Fruit fly (Drosophila melanogaster) whole organism, embryonic: ENCODE measurements around the gene Jhbp1.
A peak's percentile ranks its signal among the peaks of the same experiment; 100 is the strongest.

Experiments used
- Awh ChIP-seq: fragments of 200-800 bp; sonication (Bioruptor generic); IDR thresholded peaks from 2 replicates; pipeline ENCODE4, ENCODE4 v1.3.6; 2022; ENCODE audit warnings: missing biosample characterization, missing genetic modification characterization
- B-H1 ChIP-seq: fragments of 200-800 bp; sonication (Bioruptor generic); IDR thresholded peaks from 3 replicates; pipeline ENCODE4 v1.3.6; 2022; ENCODE audit warnings: missing biosample characterization, missing genetic modification characterization
- CG12104 ChIP-seq: fragments of 200-800 bp; sonication (Bioruptor generic); optimal IDR thresholded peaks from 3 replicates; lab custom pipeline; 2016; ENCODE audit warnings: missing biosample characterization, missing genetic modification characterization
- CG13296 ChIP-seq: fragments of 200-800 bp; sonication (Bioruptor generic); optimal IDR thresholded peaks from 3 replicates; lab custom pipeline; 2018; ENCODE audit warnings: missing biosample characterization, mild to moderate bottlenecking, missing genetic modification characterization
- CG13424 ChIP-seq: fragments of 200-800 bp; sonication (Bioruptor generic); optimal IDR thresholded peaks from 2 replicates; lab custom pipeline; 2019; ENCODE audit warnings: missing biosample characterization, mild to moderate bottlenecking, missing genetic modification characterization, moderate library complexity
- CG15073 ChIP-seq: fragments of 200-800 bp; sonication (Bioruptor generic); optimal IDR thresholded peaks from 2 replicates; lab custom pipeline; 2016; ENCODE audit warnings: missing biosample characterization, missing genetic modification characterization
- CG1529 ChIP-seq: fragments of 200-800 bp; sonication (Bioruptor generic); optimal IDR thresholded peaks from 3 replicates; lab custom pipeline; 2018; ENCODE audit warnings: missing biosample characterization, missing genetic modification characterization
- CG15696 ChIP-seq: fragments of 200-800 bp; sonication (Bioruptor generic); optimal IDR thresholded peaks from 2 replicates; lab custom pipeline; 2019; ENCODE audit warnings: missing biosample characterization, mild to moderate bottlenecking, missing genetic modification characterization, moderate library complexity
- CG17612 ChIP-seq: fragments of 200-800 bp; sonication (Bioruptor generic); IDR thresholded peaks from 2 replicates; pipeline ENCODE4 v1.3.6; 2022; ENCODE audit warnings: missing biosample characterization, missing genetic modification characterization
- CG17802 ChIP-seq: fragments of 200-800 bp; sonication (Bioruptor generic); optimal IDR thresholded peaks from 2 replicates; lab custom pipeline; 2018; ENCODE audit warnings: missing biosample characterization, mild to moderate bottlenecking, missing genetic modification characterization, moderate library complexity
- CG2199 ChIP-seq: fragments of 200-800 bp; sonication (Bioruptor generic); IDR thresholded peaks from 3 replicates; pipeline ENCODE4 v1.3.6; 2022; ENCODE audit warnings: missing biosample characterization, missing genetic modification characterization
- CG30431 ChIP-seq: fragments of 200-800 bp; sonication (Bioruptor generic); optimal IDR thresholded peaks from 2 replicates; lab custom pipeline; 2017; ENCODE audit warnings: missing biosample characterization, missing genetic modification characterization
- CG34376 ChIP-seq: fragments of 200-800 bp; sonication (Bioruptor generic); optimal IDR thresholded peaks from 2 replicates; lab custom pipeline; 2018; ENCODE audit warnings: missing biosample characterization, mild to moderate bottlenecking, missing genetic modification characterization
- CG3726 ChIP-seq: fragments of 200-800 bp; sonication (Bioruptor generic); IDR thresholded peaks from 3 replicates; pipeline ENCODE4, ENCODE4 v1.3.6; 2022; ENCODE audit warnings: missing biosample characterization, missing genetic modification characterization
- CG3847 ChIP-seq: fragments of 200-800 bp; sonication (Bioruptor generic); IDR thresholded peaks from 2 replicates; pipeline ENCODE4 v1.3.6; 2022; ENCODE audit warnings: missing biosample characterization, missing genetic modification characterization
- CG3995 ChIP-seq: fragments of 200-800 bp; sonication (Bioruptor generic); optimal IDR thresholded peaks from 3 replicates; lab custom pipeline; 2016; ENCODE audit warnings: missing biosample characterization, missing genetic modification characterization
- CG6813 ChIP-seq: fragments of 200-800 bp; sonication (Bioruptor generic); optimal IDR thresholded peaks from 2 replicates; lab custom pipeline; 2017; ENCODE audit warnings: missing biosample characterization, missing genetic modification characterization, mild to moderate bottlenecking, moderate library complexity, missing genetic modification reagents
- D19B ChIP-seq: fragments of 200-800 bp; sonication (Bioruptor generic); optimal IDR thresholded peaks from 2 replicates; lab custom pipeline; 2017; ENCODE audit warnings: missing biosample characterization, mild to moderate bottlenecking, missing genetic modification characterization
- Deaf1 ChIP-seq: fragments of 200-800 bp; optimal IDR thresholded peaks from 3 replicates; lab custom pipeline; 2019; ENCODE audit warnings: missing biosample characterization, mild to moderate bottlenecking, missing genetic modification characterization, moderate library complexity
- Drgx ChIP-seq: fragments of 200-800 bp; sonication (Bioruptor generic); IDR thresholded peaks from 2 replicates; pipeline ENCODE4 v1.3.6; 2022; ENCODE audit warnings: missing biosample characterization, missing genetic modification characterization
- Fer2 ChIP-seq: fragments of 200-800 bp; sonication (Bioruptor generic); optimal IDR thresholded peaks from 2 replicates; lab custom pipeline; 2018; ENCODE audit warnings: missing biosample characterization, mild to moderate bottlenecking, missing genetic modification characterization, moderate library complexity
- H15 ChIP-seq: fragments of 200-800 bp; sonication (Bioruptor generic); IDR thresholded peaks from 3 replicates; pipeline ENCODE4 v1.3.6; 2022; ENCODE audit warnings: missing biosample characterization, missing genetic modification characterization
- HHEX ChIP-seq: fragments of 200-800 bp; sonication (Bioruptor generic); optimal IDR thresholded peaks from 3 replicates; lab custom pipeline; 2017; ENCODE audit warnings: missing biosample characterization, mild to moderate bottlenecking, missing genetic modification characterization, missing genetic modification reagents
- NFAT ChIP-seq: fragments of 200-800 bp; sonication (Bioruptor generic); IDR thresholded peaks from 2 replicates; pipeline ENCODE4 v1.3.6; 2022; ENCODE audit warnings: missing biosample characterization, missing genetic modification characterization
- Optix ChIP-seq: fragments of 200-800 bp; sonication (Bioruptor generic); IDR thresholded peaks from 3 replicates; pipeline ENCODE4 v1.3.6; 2022; ENCODE audit warnings: missing biosample characterization, missing genetic modification characterization
- Pdp1 ChIP-seq, 2 experiments: fragments of 200-800 bp; sonication (Bioruptor generic); optimal IDR thresholded peaks; 3 replicates each; lab custom pipeline; 2016; ENCODE audit warnings: missing biosample characterization in 2 of 2, missing genetic modification characterization in 2 of 2, mild to moderate bottlenecking in 1 of 2, moderate library complexity in 1 of 2
- Poxn ChIP-seq: fragments of 200-800 bp; sonication (Bioruptor generic); IDR thresholded peaks from 2 replicates; pipeline ENCODE4 v1.3.6; 2022; ENCODE audit warnings: missing biosample characterization, missing genetic modification characterization
- Sox100B ChIP-seq: fragments of 200-800 bp; sonication (Bioruptor generic); optimal IDR thresholded peaks from 3 replicates; lab custom pipeline; 2018; ENCODE audit warnings: missing biosample characterization, mild to moderate bottlenecking, missing genetic modification characterization
- YL-1 ChIP-seq: fragments of 200-800 bp; sonication (Bioruptor generic); optimal IDR thresholded peaks from 3 replicates; lab custom pipeline; 2017; ENCODE audit warnings: missing biosample characterization, mild to moderate bottlenecking, missing genetic modification characterization
- ato ChIP-seq: fragments of 200-800 bp; sonication (Bioruptor generic); IDR thresholded peaks from 2 replicates; pipeline ENCODE4 v1.3.6; 2022; ENCODE audit warnings: missing biosample characterization, missing genetic modification characterization; ENCODE audit not compliant: partially characterized antibody
- cato ChIP-seq: fragments of 200-800 bp; sonication (Bioruptor generic); optimal IDR thresholded peaks from 2 replicates; lab custom pipeline; 2016; ENCODE audit warnings: missing biosample characterization, missing genetic modification characterization, borderline replicate concordance
- chm ChIP-seq: fragments of 200-800 bp; sonication (Bioruptor generic); IDR thresholded peaks from 2 replicates; pipeline ENCODE4 v1.3.6; 2022; ENCODE audit warnings: missing biosample characterization, missing genetic modification characterization
- dmrt99B ChIP-seq: fragments of 200-800 bp; sonication (Bioruptor generic); optimal IDR thresholded peaks from 2 replicates; lab custom pipeline; 2018; ENCODE audit warnings: missing biosample characterization, mild to moderate bottlenecking, missing genetic modification characterization, moderate library complexity
- dysf ChIP-seq: fragments of 200-800 bp; sonication (Bioruptor generic); IDR thresholded peaks from 3 replicates; pipeline ENCODE4 v1.3.6; 2022; ENCODE audit warnings: missing biosample characterization, missing genetic modification characterization
- ems ChIP-seq: fragments of 200-800 bp; sonication (Bioruptor generic); optimal IDR thresholded peaks from 3 replicates; lab custom pipeline; 2016; ENCODE audit warnings: missing biosample characterization, missing genetic modification characterization
- ewg ChIP-seq: fragments of 200-800 bp; sonication (Bioruptor generic); optimal IDR thresholded peaks from 3 replicates; lab custom pipeline; 2017; ENCODE audit warnings: mild to moderate bottlenecking, missing biosample characterization, missing genetic modification reagents, missing genetic modification characterization
- exex ChIP-seq: fragments of 200-800 bp; sonication (Bioruptor generic); optimal IDR thresholded peaks from 4 replicates; lab custom pipeline; 2018; ENCODE audit warnings: missing biosample characterization, mild to moderate bottlenecking, missing genetic modification characterization, moderate library complexity
- gem ChIP-seq: fragments of 200-800 bp; sonication (Bioruptor generic); optimal IDR thresholded peaks from 2 replicates; lab custom pipeline; 2019; ENCODE audit warnings: missing biosample characterization, mild to moderate bottlenecking, missing genetic modification characterization, moderate library complexity
- hb ChIP-seq: fragments of 200-800 bp; sonication (Bioruptor generic); IDR thresholded peaks from 3 replicates; pipeline ENCODE4 v1.3.6; 2022; ENCODE audit warnings: missing biosample characterization, missing genetic modification characterization; ENCODE audit not compliant: partially characterized antibody
- jing ChIP-seq: fragments of 200-800 bp; sonication (Bioruptor generic); optimal IDR thresholded peaks from 2 replicates; lab custom pipeline; 2018; ENCODE audit warnings: missing biosample characterization, mild to moderate bottlenecking, missing genetic modification characterization
- oc ChIP-seq: fragments of 200-800 bp; sonication (Bioruptor generic); optimal IDR thresholded peaks from 2 replicates; lab custom pipeline; 2018; ENCODE audit warnings: missing biosample characterization, mild to moderate bottlenecking, missing genetic modification characterization, moderate library complexity
- org-1 ChIP-seq: fragments of 200-800 bp; sonication (Bioruptor generic); optimal IDR thresholded peaks from 2 replicates; lab custom pipeline; 2017; ENCODE audit warnings: missing biosample characterization, missing genetic modification characterization
- pb ChIP-seq: fragments of 200-800 bp; sonication (Bioruptor generic); optimal IDR thresholded peaks from 3 replicates; lab custom pipeline; 2016; ENCODE audit warnings: missing biosample characterization, missing genetic modification characterization
- pho ChIP-seq: fragments of 200-800 bp; sonication (Bioruptor generic); optimal IDR thresholded peaks from 2 replicates; lab custom pipeline; 2016; ENCODE audit warnings: missing biosample characterization, missing genetic modification characterization
- scrt ChIP-seq: fragments of 200-800 bp; sonication (Bioruptor generic); optimal IDR thresholded peaks from 2 replicates; lab custom pipeline; 2018; ENCODE audit warnings: missing biosample characterization, mild to moderate bottlenecking, missing genetic modification characterization, moderate library complexity
- sens ChIP-seq: fragments of 200-800 bp; sonication (Bioruptor generic); peaks from one replicate; lab custom pipeline; 2016; ENCODE audit warnings: missing biosample characterization, missing genetic modification characterization
- sob ChIP-seq: fragments of 200-800 bp; sonication (Bioruptor generic); IDR thresholded peaks from 2 replicates; pipeline ENCODE4 v1.3.6; 2022; ENCODE audit warnings: missing biosample characterization, missing genetic modification characterization
- stwl ChIP-seq: fragments of 200-800 bp; sonication (Bioruptor generic); optimal IDR thresholded peaks from 3 replicates; lab custom pipeline; 2018; ENCODE audit warnings: missing biosample characterization, mild to moderate bottlenecking, missing genetic modification characterization, moderate library complexity
- tx ChIP-seq: fragments of 200-800 bp; sonication (Bioruptor generic); optimal IDR thresholded peaks from 2 replicates; lab custom pipeline; 2016; ENCODE audit warnings: missing biosample characterization, missing genetic modification characterization
- vfl ChIP-seq: fragments of 200-800 bp; sonication (Bioruptor generic); optimal IDR thresholded peaks from 2 replicates; lab custom pipeline; 2016; ENCODE audit warnings: missing biosample characterization, missing genetic modification characterization
- yki ChIP-seq: fragments of >200 bp; optimal IDR thresholded peaks from 3 replicates; lab custom pipeline; 2018

The Jhbp1 gene

DNA sequence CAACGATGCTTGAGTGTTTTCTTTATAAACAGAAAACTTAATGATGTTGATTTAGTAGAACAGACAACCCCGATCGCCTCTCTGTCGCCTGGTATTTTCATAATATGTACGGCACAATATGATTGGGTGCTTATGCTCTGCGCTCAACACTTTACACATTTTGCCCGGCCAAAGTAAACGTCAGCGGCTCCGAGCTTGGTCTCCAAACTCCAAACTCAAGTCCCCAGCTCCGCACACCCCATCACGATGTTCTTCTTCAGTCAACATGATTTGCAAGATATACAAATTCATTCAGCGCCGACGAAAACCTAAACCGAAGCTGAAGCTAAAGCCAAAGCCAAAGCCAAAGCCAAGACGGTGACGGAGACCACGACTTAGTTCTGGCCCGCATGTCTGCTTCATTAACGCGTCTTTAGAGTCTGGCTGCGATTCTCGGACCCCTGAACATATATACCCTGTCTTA is 10.1 kb downstream of the Jhbp1 start (continued):
- TF ChIP-seq sob (GFP tag; lab: Robert Waterston, UW): 0 out of 2 replicates have a peak, but pooled peaks have one; percentile 54
- peak; percentile 53 for TF ChIP-seq CG6813 (GFP tag; lab: Kevin White, UChicago)
- TF ChIP-seq Pdp1 (GFP tag; optimal IDR thresholded peaks at IDR 0.05; lab: Kevin White, UChicago): peak in 1 of 2 experiments; percentile 27
- TF ChIP-seq CG15073 (GFP tag; lab: Kevin White, UChicago): no peak
- peak; percentile 32 for TF ChIP-seq exex (tag; lab: Kevin White, UChicago)
- TF ChIP-seq Drgx (GFP tag; lab: Robert Waterston, UW): no peak
- no peak for TF ChIP-seq oc (tag; lab: Kevin White, UChicago)
- TF ChIP-seq org-1 (GFP tag; lab: Kevin White, UChicago): peak; percentile 19
- peak; percentile 56; the same call in 1 of the 2 replicates for TF ChIP-seq Awh
- TF ChIP-seq cato (GFP tag; lab: Kevin White, UChicago): no peak
- peak; percentile 27 for TF ChIP-seq CG15696
- no peak for TF ChIP-seq vfl
- TF ChIP-seq YL-1 (GFP tag; lab: Kevin White, UChicago): peak; percentile 17
- no peak for TF ChIP-seq stwl (tag; lab: Kevin White, UChicago)
- peak; percentile 7 for TF ChIP-seq Deaf1 (tag; lab: Kevin White, UChicago)
- TF ChIP-seq ems: no peak
- no peak for TF ChIP-seq H15 (GFP tag; lab: Robert Waterston, UW)
- TF ChIP-seq Fer2: no peak
- no peak for TF ChIP-seq ewg
- no peak for TF ChIP-seq CG34376 (GFP tag; lab: Kevin White, UChicago)
- TF ChIP-seq CG17802 (tag; lab: Kevin White, UChicago): no peak
- peak; percentile 17 for TF ChIP-seq CG13296 (GFP tag; lab: Kevin White, UChicago)
- TF ChIP-seq yki (lab: Kevin White, UChicago): no peak
- no peak for TF ChIP-seq CG3995 (GFP tag; lab: Kevin White, UChicago)
- no peak for TF ChIP-seq CG30431 (GFP tag; lab: Kevin White, UChicago)
- peak; percentile 17 for TF ChIP-seq CG13424 (tag; lab: Kevin White, UChicago)
- peak; percentile 22 for TF ChIP-seq CG1529 (GFP tag; lab: Kevin White, UChicago)
- no peak for TF ChIP-seq Optix
- TF ChIP-seq tx (GFP tag; lab: Kevin White, UChicago): no peak
- 0 out of 2 replicates have a peak, but pooled peaks have one; percentile 36 for TF ChIP-seq NFAT (GFP tag; lab: Robert Waterston, UW)
- TF ChIP-seq Sox100B (GFP tag; lab: Kevin White, UChicago): no peak
- no peak for TF ChIP-seq CG17612 (GFP tag; lab: Robert Waterston, UW)
- TF ChIP-seq pb (GFP tag; lab: Kevin White, UChicago): no peak
- peak; percentile 4 for TF ChIP-seq scrt (GFP tag; lab: Kevin White, UChicago)
- no peak for TF ChIP-seq dmrt99B (tag; lab: Kevin White, UChicago)
- peak; percentile 22 for TF ChIP-seq gem (tag; lab: Kevin White, UChicago)
- TF ChIP-seq Poxn (GFP tag; lab: Robert Waterston, UW): no peak
- peak; percentile 32 for TF ChIP-seq sens (GFP tag; lab: Kevin White, UChicago)
- no peak for TF ChIP-seq ato
- TF ChIP-seq dysf: peak; percentile 38; the same call in 1 of the 3 replicates
- TF ChIP-seq chm (GFP tag; lab: Robert Waterston, UW): peak; percentile 44; the same call in 1 of the 2 replicates
- TF ChIP-seq D19B (GFP tag; lab: Kevin White, UChicago): no peak
- no peak for TF ChIP-seq pho (GFP tag; lab: Kevin White, UChicago)
- no peak for TF ChIP-seq B-H1 (GFP tag; lab: Robert Waterston, UW)
- TF ChIP-seq jing (GFP tag; lab: Kevin White, UChicago): no peak
- peak; percentile 29; the same call in 1 of the 3 replicates for TF ChIP-seq CG2199 (GFP tag; lab: Robert Waterston, UW)
- no peak for TF ChIP-seq CG3847
- TF ChIP-seq CG3726 (GFP tag; lab: Robert Waterston, UW): no peak; the same call in 2 of the 3 replicates
- no peak for TF ChIP-seq hb (GFP tag; lab: Robert Waterston, UW)
- TF ChIP-seq CG12104 (GFP tag; lab: Kevin White, UChicago): no peak
- peak; percentile 48 for TF ChIP-seq HHEX
